Worm (Caenorhabditis elegans): ENCODE data around the gene ZK1240.6.

The ZK1240.6 gene

ce11 chrII:2279263-2279662, 43.4 kb downstream of the ZK1240.6 start, which contains the start of gene K09F6.6:
K09F6.6 (minus strand) TSS chrII:2279305.
- TF ChIP-seq ztf-4 (tag; optimal IDR thresholded peaks at IDR 0.05) (no peak), nhr-129 (tag; optimal IDR thresholded peaks at IDR 0.05) (no peak), snpc-4 (tag; optimal IDR thresholded peaks at IDR 0.05) (no peak), nhr-10 (tag; optimal IDR thresholded peaks at IDR 0.05) (no peak), lin-39 (tag; optimal IDR thresholded peaks at IDR 0.05) (no peak), nhr-11 (tag; optimal IDR thresholded peaks at IDR 0.05) (no peak)

- TF ChIP-seq nhr-129 (tag; optimal IDR thresholded peaks at IDR 0.05), result no peak
Observed at ce11 chrII:2277418-2277817, 45.3 kb downstream of the ZK1240.6 start, which contains the start of gene K09F6.15. K09F6.15 (minus strand) TSS chrII:2277518.

ce11 chrII:2273750-2274149, 49.0 kb downstream of the ZK1240.6 start:
- no peak for TF ChIP-seq ZK546.5 (tag; optimal IDR thresholded peaks at IDR 0.05)
- TF ChIP-seq Y55F3AM.14 (GFP tag; optimal IDR thresholded peaks at IDR 0.05), result no peak
- TF ChIP-seq nhr-11 (tag; optimal IDR thresholded peaks at IDR 0.05), result no peak
- no peak for TF ChIP-seq mab-5 (tag; optimal IDR thresholded peaks at IDR 0.05)
